Fruit fly (Drosophila melanogaster) S2 (cell line): ENCODE results near the gene Pk34A.

Experiments used
- CG8478 ChIP-seq: fragments of >200 bp; optimal IDR thresholded peaks from 2 replicates; lab custom pipeline; 2018
- CTCF ChIP-seq, 2 experiments: fragments of >200 bp; optimal IDR thresholded peaks; 2 replicates each; lab custom pipeline; 2018

- TF ChIP-seq CG8478 (lab: Kevin White, UChicago) (no peak), CTCF (optimal IDR thresholded peaks at IDR 0.05; lab: Kevin White, UChicago) (no peak)
These were observed 36.1 kb upstream of the Pk34A start for dm6 chr2L:13122526-13122925.
